Worm (Caenorhabditis elegans) whole organism, L4/young adult: ENCODE data around the gene bcl-7.

Source experiments
- W03F9.2 ChIP-seq: fragments of 150-350 bp; optimal IDR thresholded peaks from 2 replicates; lab custom pipeline; 2014; ENCODE audit warnings: missing biosample characterization, missing genetic modification characterization
- dao-5 ChIP-seq: sonication (generic microtip); optimal IDR thresholded peaks from 2 replicates; lab custom pipeline; 2016; ENCODE audit warnings: missing genotype, missing genetic modification characterization, moderate library complexity, missing compliant biosample characterization

DNA sequence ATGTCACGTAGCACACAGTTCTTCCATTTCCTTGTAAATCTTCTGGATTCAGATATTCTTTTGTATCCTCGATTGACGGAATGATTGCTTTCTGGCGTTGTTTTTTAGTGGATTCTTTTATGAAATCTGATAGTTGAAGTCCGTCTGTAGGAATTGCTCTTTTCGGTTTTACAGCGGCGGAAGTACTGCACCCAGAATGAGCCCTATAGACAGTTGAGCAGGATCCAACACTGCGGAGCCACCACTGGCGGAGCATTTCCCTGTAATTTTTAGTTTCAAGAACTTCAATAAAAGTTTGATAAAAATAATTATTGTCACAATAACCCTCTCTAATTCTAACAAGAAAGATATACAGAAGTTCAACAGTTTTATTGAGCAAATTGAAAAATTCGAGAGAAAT lies 20.0 kb downstream of the bcl-7 start, which contains the start of gene F25B5.5:
- TF ChIP-seq dao-5 (tag; lab: Kevin White, UChicago), result no peak
- no peak for TF ChIP-seq W03F9.2 (tag; lab: Kevin White, UChicago)
